Worm (Caenorhabditis elegans) whole organism, early embryonic: ENCODE results near the gene cyp-14A4.

Experiments used
- F13C5.2 ChIP-seq: sonication (generic microtip); optimal IDR thresholded peaks from 2 replicates; lab custom pipeline; 2017; ENCODE audit warnings: mild to moderate bottlenecking, missing genetic modification characterization, inconsistent platforms, missing compliant biosample characterization
- aly-1 ChIP-seq: sonication (generic microtip); optimal IDR thresholded peaks from 2 replicates; lab custom pipeline; 2016; ENCODE audit warnings: missing genetic modification characterization, missing compliant biosample characterization
- ama-1 ChIP-seq: fragments of 150-350 bp; optimal IDR thresholded peaks from 2 replicates; lab custom pipeline; 2014
- ets-7 ChIP-seq: sonication (generic microtip); optimal IDR thresholded peaks from 2 replicates; lab custom pipeline; 2016; ENCODE audit warnings: missing genotype, missing genetic modification characterization, missing compliant biosample characterization
- flt-1 ChIP-seq: fragments of 200-800 bp; sonication (Bioruptor generic); IDR thresholded peaks from 2 replicates; pipeline ENCODE4 v1.3.6; 2022; ENCODE audit warnings: missing genetic modification characterization, missing compliant biosample characterization
- hnd-1 ChIP-seq: sonication (generic microtip); optimal IDR thresholded peaks from 2 replicates; lab custom pipeline; 2016; ENCODE audit warnings: missing genetic modification characterization, missing compliant biosample characterization
- pes-1 ChIP-seq: fragments of 200-800 bp; sonication (Bioruptor generic); IDR thresholded peaks from 2 replicates; pipeline ENCODE4 v1.3.6; 2022; ENCODE audit warnings: missing genetic modification reagents, missing genetic modification characterization, missing compliant biosample characterization
- scrt-1 ChIP-seq: fragments of 200-800 bp; sonication (Bioruptor generic); IDR thresholded peaks from 2 replicates; pipeline ENCODE4 v1.3.6; 2022; ENCODE audit warnings: missing genetic modification characterization, missing compliant biosample characterization
- sea-1 ChIP-seq: fragments of 200-800 bp; sonication (Bioruptor generic); conservative IDR thresholded peaks from 2 replicates; pipeline ENCODE4 v1.3.6; 2022; ENCODE audit warnings: missing genetic modification characterization, missing compliant biosample characterization
- tbx-11 ChIP-seq: fragments of 200-800 bp; sonication (Bioruptor generic); IDR thresholded peaks from 2 replicates; pipeline ENCODE4 v1.3.6; 2022; ENCODE audit warnings: missing genetic modification characterization, missing compliant biosample characterization
- tra-4 ChIP-seq: sonication (generic microtip); optimal IDR thresholded peaks from 2 replicates; lab custom pipeline; 2017; ENCODE audit warnings: missing genetic modification characterization, missing compliant biosample characterization

ce11 chrX:13303357-13303756 lies 19.4 kb upstream of the cyp-14A4 start, which contains the start of gene srd-42:
- TF ChIP-seq ama-1 (lab: Kevin White, UChicago), result no peak
- TF ChIP-seq tra-4 (tag; lab: Kevin White, UChicago), result no peak
- no peak for TF ChIP-seq sea-1 (GFP tag; lab: Robert Waterston, UW)
- no peak for TF ChIP-seq pes-1 (GFP tag; lab: Robert Waterston, UW)
- no peak for TF ChIP-seq aly-1
- no peak for TF ChIP-seq tbx-11 (GFP tag; lab: Robert Waterston, UW)
- no peak for TF ChIP-seq ets-7 (tag; lab: Kevin White, UChicago)
- TF ChIP-seq flt-1 (GFP tag; lab: Robert Waterston, UW), result no peak
- TF ChIP-seq scrt-1 (GFP tag; lab: Robert Waterston, UW), result no peak
- TF ChIP-seq F13C5.2 (tag; lab: Kevin White, UChicago), result no peak
- no peak for TF ChIP-seq hnd-1 (tag; lab: Kevin White, UChicago)
